Fruit fly (Drosophila melanogaster) whole organism, embryonic: ENCODE data around the gene dbf.

Experiments used
- Abd-B ChIP-seq: fragments of 200-800 bp; sonication (Bioruptor generic); optimal IDR thresholded peaks from 2 replicates; lab custom pipeline; 2018; ENCODE audit warnings: missing biosample characterization, mild to moderate bottlenecking, missing genetic modification characterization, moderate library complexity
- Asciz ChIP-seq: fragments of 200-800 bp; sonication (Bioruptor generic); optimal IDR thresholded peaks from 2 replicates; lab custom pipeline; 2017; ENCODE audit warnings: missing biosample characterization, mild to moderate bottlenecking, missing genetic modification characterization, missing genetic modification reagents
- Awh ChIP-seq: fragments of 200-800 bp; sonication (Bioruptor generic); IDR thresholded peaks from 2 replicates; pipeline ENCODE4, ENCODE4 v1.3.6; 2022; ENCODE audit warnings: missing biosample characterization, missing genetic modification characterization
- B-H1 ChIP-seq: fragments of 200-800 bp; sonication (Bioruptor generic); IDR thresholded peaks from 3 replicates; pipeline ENCODE4 v1.3.6; 2022; ENCODE audit warnings: missing biosample characterization, missing genetic modification characterization
- BtbVII ChIP-seq: fragments of 200-800 bp; sonication (Bioruptor generic); optimal IDR thresholded peaks from 3 replicates; lab custom pipeline; 2017; ENCODE audit warnings: missing biosample characterization, mild to moderate bottlenecking, missing genetic modification characterization
- CG10462 ChIP-seq: fragments of 200-800 bp; sonication (Bioruptor generic); optimal IDR thresholded peaks from 2 replicates; lab custom pipeline; 2016; ENCODE audit warnings: missing biosample characterization, missing genetic modification characterization
- CG11247 ChIP-seq: fragments of 200-800 bp; sonication (Bioruptor generic); IDR thresholded peaks from 2 replicates; pipeline ENCODE4 v1.3.6; 2022; ENCODE audit warnings: missing biosample characterization, missing genetic modification characterization
- CG12659 ChIP-seq: fragments of 200-800 bp; sonication (Bioruptor generic); optimal IDR thresholded peaks from 3 replicates; lab custom pipeline; 2017; ENCODE audit warnings: mild to moderate bottlenecking, missing biosample characterization, missing genetic modification reagents, missing genetic modification characterization
- CG17361 ChIP-seq: fragments of 200-800 bp; sonication (Bioruptor generic); IDR thresholded peaks from 3 replicates; pipeline ENCODE4 v1.3.6; 2022; ENCODE audit warnings: missing biosample characterization, missing genetic modification characterization
- CG18262 ChIP-seq: fragments of 200-800 bp; optimal IDR thresholded peaks from 3 replicates; lab custom pipeline; 2019; ENCODE audit warnings: missing biosample characterization, mild to moderate bottlenecking, missing genetic modification characterization, moderate library complexity
- CG2889 ChIP-seq: fragments of 200-800 bp; sonication (Bioruptor generic); IDR thresholded peaks from 3 replicates; pipeline ENCODE4 v1.3.6; 2022; ENCODE audit warnings: missing biosample characterization, missing genetic modification characterization
- CG30431 ChIP-seq: fragments of 200-800 bp; sonication (Bioruptor generic); optimal IDR thresholded peaks from 2 replicates; lab custom pipeline; 2017; ENCODE audit warnings: missing biosample characterization, missing genetic modification characterization
- CG4820 ChIP-seq: fragments of 200-800 bp; sonication (Bioruptor generic); optimal IDR thresholded peaks from 3 replicates; lab custom pipeline; 2016; ENCODE audit warnings: missing biosample characterization, missing genetic modification characterization
- CG6175 ChIP-seq: fragments of 200-800 bp; sonication (Bioruptor generic); IDR thresholded peaks from 3 replicates; pipeline ENCODE4 v1.3.6; 2022; ENCODE audit warnings: missing biosample characterization, missing genetic modification characterization
- CG7271 ChIP-seq: fragments of 200-800 bp; sonication (Bioruptor generic); optimal IDR thresholded peaks from 2 replicates; lab custom pipeline; 2018; ENCODE audit warnings: missing biosample characterization, mild to moderate bottlenecking, missing genetic modification characterization, moderate library complexity
- CG7357 ChIP-seq: fragments of 200-800 bp; sonication (Bioruptor generic); IDR thresholded peaks from 3 replicates; pipeline ENCODE4 v1.3.6; 2022; ENCODE audit warnings: missing biosample characterization, missing genetic modification characterization
- CG7928 ChIP-seq: fragments of 200-800 bp; sonication (Bioruptor generic); optimal IDR thresholded peaks from 2 replicates; lab custom pipeline; 2017; ENCODE audit warnings: missing biosample characterization, mild to moderate bottlenecking, missing genetic modification characterization
- CG8388 ChIP-seq: fragments of 200-800 bp; sonication (Bioruptor generic); optimal IDR thresholded peaks from 2 replicates; lab custom pipeline; 2019; ENCODE audit warnings: missing biosample characterization, mild to moderate bottlenecking, missing genetic modification characterization, moderate library complexity
- CG9215 ChIP-seq: fragments of 200-800 bp; sonication (Bioruptor generic); IDR thresholded peaks from 2 replicates; pipeline ENCODE4 v1.3.6; 2022; ENCODE audit warnings: missing biosample characterization, missing genetic modification characterization
- CG9932 ChIP-seq: fragments of 200-800 bp; sonication (Bioruptor generic); IDR thresholded peaks from 2 replicates; pipeline ENCODE4 v1.3.6; 2022; ENCODE audit warnings: missing biosample characterization, missing genetic modification characterization
- CTCF ChIP-seq: fragments of 200-800 bp; sonication (Bioruptor generic); optimal IDR thresholded peaks from 2 replicates; lab custom pipeline; 2017; ENCODE audit warnings: missing biosample characterization, mild to moderate bottlenecking, missing genetic modification characterization, moderate library complexity
- CoRest ChIP-seq: fragments of 200-800 bp; sonication (Bioruptor generic); optimal IDR thresholded peaks from 3 replicates; lab custom pipeline; 2018; ENCODE audit warnings: missing biosample characterization, mild to moderate bottlenecking, missing genetic modification characterization, moderate library complexity
- D19B ChIP-seq: fragments of 200-800 bp; sonication (Bioruptor generic); optimal IDR thresholded peaks from 2 replicates; lab custom pipeline; 2017; ENCODE audit warnings: missing biosample characterization, mild to moderate bottlenecking, missing genetic modification characterization
- Dad ChIP-seq: fragments of 200-800 bp; sonication (Bioruptor generic); optimal IDR thresholded peaks from 3 replicates; lab custom pipeline; 2016; ENCODE audit warnings: missing biosample characterization, missing genetic modification characterization
- Dll ChIP-seq: fragments of 200-800 bp; sonication (Bioruptor generic); IDR thresholded peaks from 4 replicates; pipeline ENCODE4 v1.3.6; 2022; ENCODE audit warnings: missing biosample characterization, missing genetic modification characterization; ENCODE audit not compliant: partially characterized antibody
- H2.0 ChIP-seq: fragments of 200-800 bp; sonication (Bioruptor generic); IDR thresholded peaks from 2 replicates; pipeline ENCODE4 v1.3.6; 2022; ENCODE audit warnings: missing biosample characterization, missing genetic modification characterization
- Hr39 ChIP-seq: fragments of >200 bp; optimal IDR thresholded peaks from 2 replicates; lab custom pipeline; 2017
- Hsf ChIP-seq: fragments of 200-800 bp; sonication (Bioruptor generic); optimal IDR thresholded peaks from 3 replicates; lab custom pipeline; 2016; ENCODE audit warnings: missing biosample characterization, missing genetic modification characterization
- NK7.1 ChIP-seq: fragments of 200-800 bp; sonication (Bioruptor generic); optimal IDR thresholded peaks from 3 replicates; lab custom pipeline; 2016; ENCODE audit warnings: missing biosample characterization, missing genetic modification characterization
- PHDP ChIP-seq: fragments of 200-800 bp; sonication (Bioruptor generic); optimal IDR thresholded peaks from 3 replicates; lab custom pipeline; 2018; ENCODE audit warnings: missing biosample characterization, mild to moderate bottlenecking, missing genetic modification characterization, moderate library complexity
- Poxn ChIP-seq: fragments of 200-800 bp; sonication (Bioruptor generic); IDR thresholded peaks from 2 replicates; pipeline ENCODE4 v1.3.6; 2022; ENCODE audit warnings: missing biosample characterization, missing genetic modification characterization
- Xrp1 ChIP-seq: fragments of 200-800 bp; sonication (Bioruptor generic); IDR thresholded peaks from 2 replicates; pipeline ENCODE4 v1.3.6; 2022; ENCODE audit warnings: missing biosample characterization, missing genetic modification characterization
- ase ChIP-seq: fragments of 200-800 bp; sonication (Bioruptor generic); IDR thresholded peaks from 3 replicates; pipeline ENCODE4 v1.3.6; 2022; ENCODE audit warnings: missing biosample characterization, missing genetic modification characterization
- bab2 ChIP-seq: fragments of 200-800 bp; sonication (Bioruptor generic); optimal IDR thresholded peaks from 2 replicates; lab custom pipeline; 2016; ENCODE audit warnings: missing biosample characterization, missing genetic modification characterization
- bcd ChIP-seq: fragments of 200-800 bp; sonication (Bioruptor generic); optimal IDR thresholded peaks from 2 replicates; lab custom pipeline; 2017; ENCODE audit warnings: missing biosample characterization, mild to moderate bottlenecking, missing genetic modification characterization
- cato ChIP-seq: fragments of 200-800 bp; sonication (Bioruptor generic); optimal IDR thresholded peaks from 2 replicates; lab custom pipeline; 2016; ENCODE audit warnings: missing biosample characterization, missing genetic modification characterization, borderline replicate concordance
- chn ChIP-seq: fragments of 200-800 bp; sonication (Bioruptor generic); optimal IDR thresholded peaks from 2 replicates; lab custom pipeline; 2016; ENCODE audit warnings: missing biosample characterization, missing genetic modification characterization
- dmrt99B ChIP-seq: fragments of 200-800 bp; sonication (Bioruptor generic); optimal IDR thresholded peaks from 2 replicates; lab custom pipeline; 2018; ENCODE audit warnings: missing biosample characterization, mild to moderate bottlenecking, missing genetic modification characterization, moderate library complexity
- dpn ChIP-seq, 2 experiments: fragments of 200-800 bp; sonication (Bioruptor generic); optimal IDR thresholded peaks; 3 replicates each; lab custom pipeline; 2016; ENCODE audit warnings: missing biosample characterization in 2 of 2, missing genetic modification characterization in 2 of 2
- ems ChIP-seq: fragments of 200-800 bp; sonication (Bioruptor generic); optimal IDR thresholded peaks from 3 replicates; lab custom pipeline; 2016; ENCODE audit warnings: missing biosample characterization, missing genetic modification characterization
- eve ChIP-seq, 2 experiments: fragments of >200 bp; optimal IDR thresholded peaks; 2 replicates each; lab custom pipeline; 2017; ENCODE audit warnings: missing biosample characterization in 2 of 2, missing genetic modification characterization in 2 of 2
- gcm2 ChIP-seq: fragments of 200-800 bp; sonication (Bioruptor generic); optimal IDR thresholded peaks from 2 replicates; lab custom pipeline; 2016; ENCODE audit warnings: missing biosample characterization, missing genetic modification characterization
- gsb-n ChIP-seq: fragments of 200-800 bp; sonication (Bioruptor generic); optimal IDR thresholded peaks from 3 replicates; lab custom pipeline; 2018; ENCODE audit warnings: missing biosample characterization, mild to moderate bottlenecking, missing genetic modification characterization
- jing ChIP-seq: fragments of 200-800 bp; sonication (Bioruptor generic); optimal IDR thresholded peaks from 2 replicates; lab custom pipeline; 2018; ENCODE audit warnings: missing biosample characterization, mild to moderate bottlenecking, missing genetic modification characterization
- lab ChIP-seq: fragments of 200-800 bp; sonication (Bioruptor generic); optimal IDR thresholded peaks from 3 replicates; lab custom pipeline; 2017; ENCODE audit warnings: missing biosample characterization, missing genetic modification characterization, mild to moderate bottlenecking, moderate library complexity, missing genetic modification reagents
- mam ChIP-seq: fragments of 200-800 bp; sonication (Bioruptor generic); optimal IDR thresholded peaks from 3 replicates; lab custom pipeline; 2016; ENCODE audit warnings: missing biosample characterization, missing genetic modification characterization
- nerfin-2 ChIP-seq: fragments of 200-800 bp; sonication (Bioruptor generic); IDR thresholded peaks from 2 replicates; pipeline ENCODE4 v1.3.6; 2022; ENCODE audit warnings: missing biosample characterization, missing genetic modification characterization; ENCODE audit not compliant: partially characterized antibody
- sens ChIP-seq: fragments of 200-800 bp; sonication (Bioruptor generic); peaks from one replicate; lab custom pipeline; 2016; ENCODE audit warnings: missing biosample characterization, missing genetic modification characterization
- sima ChIP-seq: fragments of 200-800 bp; sonication (Bioruptor generic); optimal IDR thresholded peaks from 2 replicates; lab custom pipeline; 2016; ENCODE audit warnings: missing biosample characterization, missing genetic modification characterization
- sisA ChIP-seq: fragments of 200-800 bp; sonication (Bioruptor generic); IDR thresholded peaks from 2 replicates; pipeline ENCODE4 v1.3.6; 2022; ENCODE audit warnings: missing biosample characterization, missing genetic modification characterization
- unpg ChIP-seq: fragments of 200-800 bp; sonication (Bioruptor generic); optimal IDR thresholded peaks from 3 replicates; lab custom pipeline; 2018; ENCODE audit warnings: missing biosample characterization, mild to moderate bottlenecking, missing genetic modification characterization, moderate library complexity
- vnd ChIP-seq: fragments of 200-800 bp; sonication (Bioruptor generic); IDR thresholded peaks from 3 replicates; pipeline ENCODE4 v1.3.6; 2022; ENCODE audit warnings: missing biosample characterization, missing genetic modification characterization; ENCODE audit not compliant: partially characterized antibody

dbf gene

dm6 chr2L:10697992-10698391 lies 46.6 kb downstream of the dbf start, which contains the start of gene CG7300 (continued):
- TF ChIP-seq sens (peak; percentile 80), CG8388 (peak; percentile 39), CG18262 (peak; percentile 59), Awh (GFP tag; lab: Robert Waterston, UW) (peak; percentile 59), eve (GFP tag; optimal IDR thresholded peaks at IDR 0.05; lab: Kevin White, UChicago) (no peak), gsb-n (tag; lab: Kevin White, UChicago) (peak; percentile 32), CG6175 (GFP tag; lab: Robert Waterston, UW) (0 out of 3 replicates have a peak, but pooled peaks have one; percentile 17), sisA (GFP tag; lab: Robert Waterston, UW) (peak; percentile 27; the same call in 1 of the 2 replicates), jing (peak; percentile 17), CG12659 (peak; percentile 49), nerfin-2 (GFP tag; lab: Robert Waterston, UW) (no peak), ase (peak; percentile 33; the same call in 1 of the 3 replicates), sima (GFP tag; lab: Kevin White, UChicago) (no peak), CG7928 (GFP tag; lab: Kevin White, UChicago) (peak; percentile 38), vnd (GFP tag; lab: Robert Waterston, UW) (no peak), CTCF (GFP tag; lab: Kevin White, UChicago) (no peak), Asciz (GFP tag; lab: Kevin White, UChicago) (no peak), Poxn (GFP tag; lab: Robert Waterston, UW) (no peak), dpn (GFP tag; optimal IDR thresholded peaks at IDR 0.05; lab: Kevin White, UChicago) (peak; percentile 45 to 52), CG9215 (GFP tag; lab: Robert Waterston, UW) (peak; percentile 61), B-H1 (peak; percentile 26; the same call in 1 of the 3 replicates), CG2889 (0 out of 3 replicates have a peak, but pooled peaks have one; percentile 27), lab (GFP tag; lab: Kevin White, UChicago) (peak; percentile 76), NK7.1 (peak; percentile 12), CG11247 (peak; percentile 70), BtbVII (GFP tag; lab: Kevin White, UChicago) (peak; percentile 5), Xrp1 (peak; percentile 68), gcm2 (no peak), CG30431 (GFP tag; lab: Kevin White, UChicago) (peak; percentile 9), ems (GFP tag; lab: Kevin White, UChicago) (peak; percentile 29), Dll (GFP tag; lab: Robert Waterston, UW) (no peak), H2.0 (peak; percentile 35; the same call in 1 of the 2 replicates), Abd-B (peak; percentile 20), chn (GFP tag; lab: Kevin White, UChicago) (peak; percentile 17), CG9932 (peak; percentile 70), Hr39 (lab: Kevin White, UChicago) (no peak), bab2 (GFP tag; lab: Kevin White, UChicago) (peak; percentile 24), D19B (GFP tag; lab: Kevin White, UChicago) (peak; percentile 11), CG7271 (tag; lab: Kevin White, UChicago) (no peak), Dad (GFP tag; lab: Kevin White, UChicago) (peak; percentile 27), CG17361 (GFP tag; lab: Robert Waterston, UW) (peak; percentile 54; the same call in 2 of the 3 replicates), CG7357 (GFP tag; lab: Robert Waterston, UW) (peak; percentile 60; the same call in 1 of the 3 replicates), Hsf (GFP tag; lab: Kevin White, UChicago) (peak; percentile 45), CG4820 (peak; percentile 39), CoRest (tag; lab: Kevin White, UChicago) (peak; percentile 48), cato (GFP tag; lab: Kevin White, UChicago) (peak; percentile 5), bcd (GFP tag; lab: Kevin White, UChicago) (peak; percentile 58), dmrt99B (tag; lab: Kevin White, UChicago) (peak; percentile 56), unpg (peak; percentile 65), CG10462 (GFP tag; lab: Kevin White, UChicago) (peak; percentile 10), mam (GFP tag; lab: Kevin White, UChicago) (peak; percentile 40), PHDP (tag; lab: Kevin White, UChicago) (peak; percentile 65)
